Fruit fly (Drosophila melanogaster) whole organism, adult: ENCODE data around the gene CG43783.

ENCODE experiments used
- CG11617 ChIP-seq: fragments of 200-800 bp; sonication (Bioruptor generic); optimal IDR thresholded peaks from 2 replicates; lab custom pipeline; 2017; ENCODE audit warnings: mild to moderate bottlenecking, missing biosample characterization, missing genetic modification reagents, missing genetic modification characterization
- CG12768 ChIP-seq: fragments of 200-800 bp; sonication (Bioruptor generic); optimal IDR thresholded peaks from 2 replicates; lab custom pipeline; 2017; ENCODE audit warnings: missing biosample characterization, missing genetic modification characterization, mild to moderate bottlenecking, moderate library complexity, missing genetic modification reagents
- CG14711 ChIP-seq: fragments of 200-800 bp; sonication (Bioruptor generic); optimal IDR thresholded peaks from 2 replicates; lab custom pipeline; 2018; ENCODE audit warnings: missing biosample characterization, mild to moderate bottlenecking, missing genetic modification characterization, moderate library complexity
- CG1620 ChIP-seq: fragments of 200-800 bp; sonication (Bioruptor generic); optimal IDR thresholded peaks from 2 replicates; lab custom pipeline; 2016; ENCODE audit warnings: missing biosample characterization, missing genetic modification characterization
- CG33017 ChIP-seq: fragments of 200-800 bp; sonication (Bioruptor generic); optimal IDR thresholded peaks from 2 replicates; lab custom pipeline; 2018; ENCODE audit warnings: missing biosample characterization, mild to moderate bottlenecking, missing genetic modification characterization, moderate library complexity
- CG5204 ChIP-seq: fragments of 200-800 bp; sonication (Bioruptor generic); optimal IDR thresholded peaks from 2 replicates; lab custom pipeline; 2016; ENCODE audit warnings: missing biosample characterization, missing genetic modification characterization
- CG7045 ChIP-seq: fragments of 200-800 bp; sonication (Bioruptor generic); optimal IDR thresholded peaks from 2 replicates; lab custom pipeline; 2017; ENCODE audit warnings: missing biosample characterization, mild to moderate bottlenecking, missing genetic modification characterization
- CG7101 ChIP-seq: fragments of 200-800 bp; sonication (Bioruptor generic); optimal IDR thresholded peaks from 2 replicates; lab custom pipeline; 2018; ENCODE audit warnings: missing biosample characterization, mild to moderate bottlenecking, missing genetic modification characterization, moderate library complexity
- Clk ChIP-seq: fragments of 200-800 bp; sonication (Bioruptor generic); optimal IDR thresholded peaks from 2 replicates; lab custom pipeline; 2017; ENCODE audit warnings: missing biosample characterization, missing genetic modification characterization
- Crg-1 ChIP-seq: fragments of 200-800 bp; sonication (Bioruptor generic); optimal IDR thresholded peaks from 2 replicates; lab custom pipeline; 2016; ENCODE audit warnings: missing biosample characterization, missing genetic modification characterization
- Hr96 ChIP-seq: fragments of 200-800 bp; sonication (Bioruptor generic); optimal IDR thresholded peaks from 2 replicates; lab custom pipeline; 2016; ENCODE audit warnings: missing biosample characterization, missing genetic modification characterization
- Mnt ChIP-seq: fragments of 200-800 bp; sonication (Bioruptor generic); optimal IDR thresholded peaks from 2 replicates; lab custom pipeline; 2016; ENCODE audit warnings: missing biosample characterization, mild to moderate bottlenecking, missing genetic modification characterization
- cic ChIP-seq: fragments of 200-800 bp; sonication (Bioruptor generic); optimal IDR thresholded peaks from 2 replicates; lab custom pipeline; 2017; ENCODE audit warnings: missing biosample characterization, mild to moderate bottlenecking, missing genetic modification characterization, moderate library complexity
- cnc ChIP-seq, 2 experiments: fragments of >200 bp; optimal IDR thresholded peaks; 2 replicates each; lab custom pipeline; 2017
- kay ChIP-seq: fragments of 200-800 bp; sonication (Bioruptor generic); peaks from one replicate; lab custom pipeline; 2016; ENCODE audit warnings: missing biosample characterization, missing genetic modification characterization, borderline replicate concordance
- ovo ChIP-seq: fragments of 200-800 bp; sonication (Bioruptor generic); optimal IDR thresholded peaks from 2 replicates; lab custom pipeline; 2016; ENCODE audit warnings: missing biosample characterization, missing genetic modification characterization
- pad ChIP-seq: fragments of 200-800 bp; sonication (Bioruptor generic); optimal IDR thresholded peaks from 3 replicates; lab custom pipeline; 2017; ENCODE audit warnings: missing biosample characterization, missing genetic modification characterization, mild to moderate bottlenecking, moderate library complexity, missing genetic modification reagents
- tj ChIP-seq: fragments of 200-800 bp; sonication (Bioruptor generic); optimal IDR thresholded peaks from 3 replicates; lab custom pipeline; 2017; ENCODE audit warnings: missing biosample characterization, mild to moderate bottlenecking, missing genetic modification characterization, moderate library complexity
- toe ChIP-seq: fragments of 200-800 bp; sonication (Bioruptor generic); optimal IDR thresholded peaks from 2 replicates; lab custom pipeline; 2016; ENCODE audit warnings: missing biosample characterization, missing genetic modification characterization

Gene CG43783

dm6 chr3L:8891167-8891618, 62.9 kb downstream of the CG43783 start, which contains the start of gene Mcm7:
Gene Mcm7, plus strand, starts transcription at chr3L:8891596.
- TF ChIP-seq Hr96 (no peak), CG7045 (GFP tag; lab: Kevin White, UChicago) (no peak), CG7101 (no peak), CG14711 (tag; lab: Kevin White, UChicago) (no peak), cic (GFP tag; lab: Kevin White, UChicago) (no peak), CG5204 (GFP tag; lab: Kevin White, UChicago) (no peak), ovo (no peak), cnc (optimal IDR thresholded peaks at IDR 0.05; lab: Kevin White, UChicago) (no peak), CG11617 (GFP tag; lab: Kevin White, UChicago) (no peak), Clk (GFP tag; lab: Kevin White, UChicago) (no peak), toe (GFP tag; lab: Kevin White, UChicago) (no peak), kay (GFP tag; lab: Kevin White, UChicago) (no peak), CG33017 (no peak), tj (GFP tag; lab: Kevin White, UChicago) (no peak), CG12768 (no peak), Mnt (GFP tag; lab: Kevin White, UChicago) (no peak)

dm6 chr3L:8888533-8888932, 65.5 kb downstream of the CG43783 start, which contains the start of gene CG43169:
Gene CG43169, minus strand, starts transcription at chr3L:8888633.
- TF ChIP-seq CG12768: no peak
- TF ChIP-seq CG1620: no peak
- no peak for TF ChIP-seq kay (GFP tag; lab: Kevin White, UChicago)
- TF ChIP-seq Mnt (GFP tag; lab: Kevin White, UChicago): no peak
- no peak for TF ChIP-seq CG7045 (GFP tag; lab: Kevin White, UChicago)
- TF ChIP-seq CG11617 (GFP tag; lab: Kevin White, UChicago): no peak
- no peak for TF ChIP-seq CG14711 (tag; lab: Kevin White, UChicago)
- TF ChIP-seq Hr96: no peak
- no peak for TF ChIP-seq cic (GFP tag; lab: Kevin White, UChicago)
- no peak for TF ChIP-seq CG5204 (GFP tag; lab: Kevin White, UChicago)
- TF ChIP-seq Clk (GFP tag; lab: Kevin White, UChicago): no peak
- no peak for TF ChIP-seq CG33017
- no peak for TF ChIP-seq pad (GFP tag; lab: Kevin White, UChicago)
- no peak for TF ChIP-seq ovo
- TF ChIP-seq Crg-1 (GFP tag; lab: Kevin White, UChicago): no peak
- TF ChIP-seq toe (GFP tag; lab: Kevin White, UChicago): no peak
